Worm (Caenorhabditis elegans) whole organism, L4/young adult: Measurements from ENCODE around the gene F18G5.1.

ENCODE experiments used
- W03F9.2 ChIP-seq: fragments of 150-350 bp; optimal IDR thresholded peaks from 2 replicates; lab custom pipeline; 2014; ENCODE audit warnings: missing biosample characterization, missing genetic modification characterization
- him-1 ChIP-seq: sonication (generic microtip); optimal IDR thresholded peaks from 2 replicates; lab custom pipeline; 2016; ENCODE audit warnings: missing genotype, missing genetic modification reagents, missing genetic modification characterization, missing compliant biosample characterization

DNA sequence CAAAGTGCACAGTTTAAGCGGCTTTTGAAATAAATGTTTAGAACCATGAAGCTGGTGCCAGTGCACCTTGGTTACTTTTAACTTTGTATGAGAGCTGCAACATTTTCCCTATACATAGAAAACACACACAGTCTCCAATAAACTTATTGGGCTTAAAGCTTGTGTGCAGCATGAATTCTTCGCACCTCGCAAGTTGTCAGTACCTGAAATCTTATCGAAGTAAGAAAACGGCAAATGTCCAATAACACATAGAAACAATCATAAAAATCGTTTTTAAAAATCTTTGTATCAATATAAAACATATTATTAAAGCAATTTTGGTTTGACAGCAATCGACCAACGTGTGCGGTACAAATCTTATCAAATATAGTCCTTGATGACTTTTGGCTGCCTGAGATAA lies 8.7 kb downstream of the F18G5.1 start:
- TF ChIP-seq him-1 (tag; lab: Kevin White, UChicago) (no peak), W03F9.2 (tag; lab: Kevin White, UChicago) (no peak)
